Fruit fly (Drosophila melanogaster): ENCODE measurements around the gene CG13895.

Gene CG13895

DNA sequence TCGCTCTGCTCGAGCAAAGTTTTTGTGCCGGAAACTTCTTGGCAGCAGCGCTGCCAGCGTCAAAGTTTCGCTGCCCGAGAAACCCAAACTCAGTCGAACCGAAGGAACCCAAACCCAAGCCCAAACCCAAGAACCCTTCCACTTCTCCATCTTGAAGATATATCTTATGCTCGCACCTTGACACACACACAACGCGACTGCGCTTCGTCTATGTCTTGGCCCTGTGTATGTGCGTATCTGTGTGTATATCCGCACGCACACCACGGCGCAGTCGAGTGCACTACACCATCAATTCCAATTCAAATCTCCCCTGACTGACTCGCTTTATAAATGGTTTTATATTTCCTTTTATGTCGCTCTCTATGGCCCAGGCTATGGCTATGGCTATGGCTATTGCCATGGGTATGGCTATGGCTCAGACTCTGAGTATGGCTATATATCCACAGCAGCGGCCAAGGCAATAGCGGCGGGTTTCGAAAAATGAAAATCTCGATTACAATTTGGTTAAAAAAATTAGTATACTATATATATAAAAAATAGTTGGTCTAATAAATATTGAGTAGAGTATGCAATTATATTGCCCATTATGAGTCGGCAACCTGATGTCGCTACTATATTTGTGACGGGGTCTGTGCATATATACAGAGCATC, 11.5 kb downstream of the CG13895 start (continued):
- TF ChIP-seq CG6808 (GFP tag; optimal IDR thresholded peaks at IDR 0.05) (peak; percentile 97), Sox14 (GFP tag; optimal IDR thresholded peaks at IDR 0.05) (peak; percentile 83), Blimp-1 (GFP tag; optimal IDR thresholded peaks at IDR 0.05) (peak; percentile 76), CG31627 (GFP tag; optimal IDR thresholded peaks at IDR 0.05) (peak; percentile 60), Hr4 (GFP tag; optimal IDR thresholded peaks at IDR 0.05) (peak; percentile 89), Hr38 (GFP tag; optimal IDR thresholded peaks at IDR 0.05) (no peak), Ets96B (tag; optimal IDR thresholded peaks at IDR 0.05) (peak; percentile 98), CG16779 (tag; optimal IDR thresholded peaks at IDR 0.05) (peak; percentile 94), ss (GFP tag; optimal IDR thresholded peaks at IDR 0.05) (peak; percentile 97 to 98)

DNA sequence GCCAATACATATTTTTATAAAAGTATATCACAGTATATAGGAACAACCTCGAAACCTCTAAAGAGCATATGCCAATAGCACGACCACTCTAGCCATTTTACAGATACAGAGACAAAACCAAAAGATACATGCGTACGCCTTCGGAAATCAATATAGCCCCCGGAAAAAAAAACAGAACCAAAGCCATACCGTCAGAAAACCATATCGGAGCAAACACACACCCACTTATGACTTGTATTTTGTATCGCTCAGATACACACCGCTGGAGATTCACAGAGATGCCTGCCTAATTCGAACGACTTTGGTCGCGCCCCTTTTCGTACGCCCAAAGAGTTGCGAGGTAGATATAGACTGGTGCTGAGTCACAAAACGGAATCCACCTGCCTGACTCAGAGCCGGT, 12.5 kb downstream of the CG13895 start:
- TF ChIP-seq CG15336 (GFP tag; IDR thresholded peaks at IDR 0.05), result no peak
- TF ChIP-seq CG6854 (GFP tag; optimal IDR thresholded peaks at IDR 0.05), result no peak
- no peak for TF ChIP-seq Lpt (GFP tag; optimal IDR thresholded peaks at IDR 0.05)
- no peak for TF ChIP-seq ss (GFP tag; optimal IDR thresholded peaks at IDR 0.05)
- no peak for TF ChIP-seq CG6163 (GFP tag; IDR thresholded peaks at IDR 0.05)
- no peak for TF ChIP-seq dac (GFP tag; optimal IDR thresholded peaks at IDR 0.05)
- TF ChIP-seq CG6808 (GFP tag; optimal IDR thresholded peaks at IDR 0.05), result no peak

DNA sequence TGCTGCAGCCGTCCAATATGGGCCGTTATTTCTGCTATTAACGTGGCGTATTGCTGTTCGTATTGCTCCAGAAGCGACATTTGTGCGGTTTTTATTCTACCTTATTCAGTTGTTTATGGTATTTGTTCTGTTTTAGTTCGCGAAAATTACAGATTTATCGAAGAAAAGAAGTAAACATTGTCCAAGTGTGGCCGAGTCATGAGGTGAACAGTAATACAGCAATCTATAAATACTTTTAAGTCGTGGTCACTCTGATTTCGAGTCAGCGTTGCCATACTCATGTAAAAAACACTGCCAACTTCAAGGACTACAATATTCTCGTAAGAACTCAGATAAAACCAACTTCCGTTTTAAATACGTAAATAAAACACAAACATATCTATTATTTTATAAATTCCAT, 15.3 kb downstream of the CG13895 start, which contains the start of gene Vti1a:
TSS of gene Vti1a (minus strand) at position 221 of the 400 bp plus-strand sequence.
- TF ChIP-seq Sox14 (GFP tag; optimal IDR thresholded peaks at IDR 0.05) (peak; percentile 45), salr (GFP tag; optimal IDR thresholded peaks at IDR 0.05) (no peak), fkh (GFP tag; optimal IDR thresholded peaks at IDR 0.05) (peak; percentile 74)

DNA sequence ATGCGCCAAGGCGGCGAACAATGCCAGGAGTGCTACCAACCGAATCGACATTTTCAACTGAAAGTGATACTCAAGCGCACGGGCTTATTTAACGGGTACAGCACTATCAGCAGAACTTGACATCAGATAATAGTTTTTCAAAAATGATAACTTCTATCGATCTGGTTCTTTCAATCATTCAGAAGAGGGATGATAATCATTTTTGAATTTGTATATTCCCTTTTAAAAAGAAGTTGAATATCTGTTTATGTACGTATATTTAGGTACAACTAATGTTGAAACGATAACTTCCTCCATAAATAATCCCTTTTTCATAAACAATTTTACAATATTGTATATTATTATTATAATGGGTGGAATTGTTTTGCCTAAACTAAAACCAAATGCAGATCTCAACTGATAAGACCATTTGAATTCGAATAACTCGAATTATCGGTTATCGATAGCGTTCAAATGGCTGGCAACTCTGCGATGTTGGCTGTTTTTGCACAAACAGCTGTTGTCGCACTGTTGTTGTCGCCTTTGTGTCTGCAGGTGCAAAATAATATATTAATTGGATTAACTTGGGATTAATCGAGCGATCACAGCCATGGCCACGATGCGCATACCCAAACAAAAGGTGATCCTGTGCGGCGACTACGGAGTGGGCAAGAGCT, 17.8 kb downstream of the CG13895 start, which contains the start of the genes CG32483 and RabX6:
TSS of gene CG32483 (minus strand) at position 51 of the 656 bp plus-strand sequence.
TSS of gene RabX6 (plus strand) at position 487 of the 656 bp plus-strand sequence.
- TF ChIP-seq CG11902 (GFP tag; optimal IDR thresholded peaks at IDR 0.05) (no peak), Eip78C (GFP tag) (no peak), acj6 (GFP tag; optimal IDR thresholded peaks at IDR 0.05) (no peak), Sox14 (GFP tag; optimal IDR thresholded peaks at IDR 0.05) (peak; percentile 45), Eip93F (GFP tag; optimal IDR thresholded peaks at IDR 0.05) (no peak), CG11294 (GFP tag; IDR thresholded peaks at IDR 0.05) (no peak), svp (GFP tag) (peak; percentile 24)

DNA sequence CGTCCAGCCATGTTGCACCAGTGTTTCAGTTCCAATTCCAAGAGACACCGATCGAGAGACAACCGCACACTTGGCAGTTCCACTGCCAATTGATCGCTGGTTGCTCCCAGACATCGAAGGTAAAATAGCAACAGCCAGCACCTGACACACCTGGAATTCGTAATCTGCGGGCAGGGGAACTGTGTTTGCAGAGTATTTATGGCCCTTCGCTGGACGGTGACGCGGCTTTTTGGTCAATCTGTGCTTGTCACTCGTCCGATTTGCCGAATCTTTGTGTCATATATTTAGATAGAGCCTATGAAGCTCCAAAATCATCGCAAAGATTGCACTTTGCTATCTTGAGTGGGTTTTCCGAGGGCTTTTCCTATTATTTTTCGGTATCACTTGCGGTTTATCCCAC, 20.1 kb downstream of the CG13895 start, which contains the start of gene hiro:
TSS of gene hiro (minus strand) at position 101 of the 400 bp plus-strand sequence.
- TF ChIP-seq CG8319 (GFP tag; optimal IDR thresholded peaks at IDR 0.05) (no peak), CG32006 (GFP tag; optimal IDR thresholded peaks at IDR 0.05) (no peak), CG9139 (GFP tag; optimal IDR thresholded peaks at IDR 0.05) (no peak), Sox102F (GFP tag; optimal IDR thresholded peaks at IDR 0.05) (no peak), CG3919 (GFP tag; optimal IDR thresholded peaks at IDR 0.05) (no peak), spab (GFP tag; optimal IDR thresholded peaks at IDR 0.05) (no peak), CG6276 (GFP tag; optimal IDR thresholded peaks at IDR 0.05) (no peak), CG34406 (GFP tag; optimal IDR thresholded peaks at IDR 0.05) (no peak), CG6163 (GFP tag; IDR thresholded peaks at IDR 0.05) (no peak)

DNA sequence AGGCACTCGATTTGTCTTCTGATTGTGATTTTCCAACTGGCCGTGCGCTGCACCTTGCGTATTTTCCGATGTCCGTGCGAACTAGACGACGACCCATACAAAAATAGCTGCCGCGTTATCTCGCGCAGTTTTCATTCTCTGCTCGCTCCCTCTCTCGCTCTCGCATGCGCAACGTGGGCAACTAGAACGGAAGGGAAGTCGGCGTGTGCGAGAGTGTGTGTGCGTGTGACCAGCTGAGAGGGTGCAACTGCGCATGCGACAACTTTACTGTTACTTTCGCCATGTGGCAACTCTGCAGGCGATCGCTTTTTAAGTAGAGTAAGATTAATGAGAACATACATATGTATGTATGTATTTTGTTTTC, 22.6 kb downstream of the CG13895 start, which contains the start of gene ebd1:
TSS of gene ebd1 (minus strand) at position 109 of the 364 bp plus-strand sequence.
- TF ChIP-seq svp (GFP tag) (peak; percentile 84), net (GFP tag; optimal IDR thresholded peaks at IDR 0.05) (no peak), fkh (GFP tag; optimal IDR thresholded peaks at IDR 0.05) (no peak), cyc (GFP tag; optimal IDR thresholded peaks at IDR 0.05) (no peak), topi (GFP tag; optimal IDR thresholded peaks at IDR 0.05) (no peak), CG1621 (tag; optimal IDR thresholded peaks at IDR 0.05) (peak; percentile 16), Eip78C (GFP tag) (peak; percentile 36), CG10631 (GFP tag; optimal IDR thresholded peaks at IDR 0.05) (no peak), salr (GFP tag; optimal IDR thresholded peaks at IDR 0.05) (no peak), CG16779 (tag; optimal IDR thresholded peaks at IDR 0.05) (peak; percentile 3), CG32006 (GFP tag; optimal IDR thresholded peaks at IDR 0.05) (no peak), pdm3 (GFP tag; optimal IDR thresholded peaks at IDR 0.05) (no peak), fd59A (GFP tag; optimal IDR thresholded peaks at IDR 0.05) (no peak), Hr4 (GFP tag; optimal IDR thresholded peaks at IDR 0.05) (no peak), CG8119 (GFP tag; IDR thresholded peaks at IDR 0.05) (no peak), CG9139 (GFP tag; optimal IDR thresholded peaks at IDR 0.05) (no peak), Gug (GFP tag; IDR thresholded peaks at IDR 0.05) (no peak), CG6276 (GFP tag; optimal IDR thresholded peaks at IDR 0.05) (no peak), CG3919 (GFP tag; optimal IDR thresholded peaks at IDR 0.05) (peak; percentile 16), acj6 (GFP tag; optimal IDR thresholded peaks at IDR 0.05) (no peak)
